Fruit fly (Drosophila melanogaster) whole organism, embryonic: ENCODE data around the gene mRpS31.

Experiments
- Ada2b ChIP-seq: fragments of 200-800 bp; sonication (Bioruptor generic); IDR thresholded peaks from 2 replicates; pipeline ENCODE4 v1.3.6; 2022; ENCODE audit warnings: missing biosample characterization, missing genetic modification characterization
- CG15696 ChIP-seq: fragments of 200-800 bp; sonication (Bioruptor generic); optimal IDR thresholded peaks from 2 replicates; lab custom pipeline; 2019; ENCODE audit warnings: missing biosample characterization, mild to moderate bottlenecking, missing genetic modification characterization, moderate library complexity
- bcd ChIP-seq: fragments of 200-800 bp; sonication (Bioruptor generic); optimal IDR thresholded peaks from 2 replicates; lab custom pipeline; 2017; ENCODE audit warnings: missing biosample characterization, mild to moderate bottlenecking, missing genetic modification characterization
- dm ChIP-seq: fragments of 200-800 bp; sonication (Bioruptor generic); optimal IDR thresholded peaks from 3 replicates; lab custom pipeline; 2016; ENCODE audit warnings: missing biosample characterization, missing genetic modification characterization
- ken ChIP-seq: fragments of 200-800 bp; sonication (Bioruptor generic); IDR thresholded peaks from 3 replicates; pipeline ENCODE4 v1.3.6; 2022; ENCODE audit warnings: missing biosample characterization, missing genetic modification characterization
- peb ChIP-seq: fragments of 200-800 bp; sonication (Bioruptor generic); IDR thresholded peaks from 2 replicates; pipeline ENCODE4 v1.3.6; 2022; ENCODE audit warnings: missing biosample characterization, missing genetic modification characterization
- sisA ChIP-seq: fragments of 200-800 bp; sonication (Bioruptor generic); IDR thresholded peaks from 2 replicates; pipeline ENCODE4 v1.3.6; 2022; ENCODE audit warnings: missing biosample characterization, missing genetic modification characterization

mRpS31 gene

DNA sequence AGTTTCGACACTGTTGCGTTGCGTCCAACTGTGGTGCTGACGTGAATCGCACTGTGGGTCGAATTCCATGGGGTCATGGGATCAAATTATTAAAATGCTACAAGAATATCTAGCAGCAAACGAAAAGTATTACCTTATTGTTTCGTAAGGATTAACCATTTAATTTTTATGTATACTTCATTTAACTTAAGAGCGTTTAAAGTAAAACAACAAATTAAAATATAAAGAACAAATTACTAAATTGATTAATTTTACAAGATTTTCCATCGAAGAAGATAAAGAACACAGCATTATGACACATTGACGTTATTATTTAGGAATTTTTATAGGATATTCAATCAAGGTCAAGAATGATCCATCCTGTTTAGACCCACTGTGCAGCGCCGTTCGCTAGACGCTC is 49.1 kb downstream of the mRpS31 start (continued):
- TF ChIP-seq dm (GFP tag; lab: Kevin White, UChicago), result no peak
- TF ChIP-seq ken (GFP tag; lab: Robert Waterston, UW), result no peak
- TF ChIP-seq Ada2b (GFP tag; lab: Robert Waterston, UW), result no peak
- peak; percentile 49 for TF ChIP-seq bcd (GFP tag; lab: Kevin White, UChicago)
- no peak for TF ChIP-seq CG15696
- TF ChIP-seq sisA (GFP tag; lab: Robert Waterston, UW), result no peak; the same call in 1 of the 2 replicates
- TF ChIP-seq peb (GFP tag; lab: Robert Waterston, UW), result no peak
- TF ChIP-seq, all 482 proteins: peak for 142
